Worm (Caenorhabditis elegans): ENCODE measurements around the gene dnj-13.

- TF ChIP-seq dao-5 (tag; optimal IDR thresholded peaks at IDR 0.05) (no peak), him-1 (tag; optimal IDR thresholded peaks at IDR 0.05) (no peak), W03F9.2 (tag; optimal IDR thresholded peaks at IDR 0.05) (no peak)
These were observed 50.0 kb downstream of the dnj-13 start, which contains the start of gene gfat-1 for ce11 chrII:11595368-11595996.

All from whole organism, L4/young adult.